Worm (Caenorhabditis elegans) whole organism, mixed stage, embryonic: ENCODE measurements around the gene dnj-15.

ENCODE experiments used
- hlh-1 ChIP-seq: fragments of 150-350 bp; optimal IDR thresholded peaks from 2 replicates; lab custom pipeline; 2014; ENCODE audit warnings: missing biosample characterization, missing genetic modification reagents, missing genetic modification characterization
- lsy-2 ChIP-seq: fragments of 150-350 bp; optimal IDR thresholded peaks from 2 replicates; lab custom pipeline; 2014; ENCODE audit warnings: missing biosample characterization, missing genetic modification characterization
- nhr-28 ChIP-seq: fragments of 150-350 bp; optimal IDR thresholded peaks from 2 replicates; lab custom pipeline; 2014; ENCODE audit warnings: missing biosample characterization, missing genetic modification characterization
- snpc-4 ChIP-seq: fragments of 150-350 bp; optimal IDR thresholded peaks from 2 replicates; lab custom pipeline; 2014; ENCODE audit warnings: missing biosample characterization, missing genetic modification characterization
- ztf-11 ChIP-seq: fragments of 150-350 bp; optimal IDR thresholded peaks from 2 replicates; lab custom pipeline; 2014; ENCODE audit warnings: missing biosample characterization, missing genetic modification characterization

DNA sequence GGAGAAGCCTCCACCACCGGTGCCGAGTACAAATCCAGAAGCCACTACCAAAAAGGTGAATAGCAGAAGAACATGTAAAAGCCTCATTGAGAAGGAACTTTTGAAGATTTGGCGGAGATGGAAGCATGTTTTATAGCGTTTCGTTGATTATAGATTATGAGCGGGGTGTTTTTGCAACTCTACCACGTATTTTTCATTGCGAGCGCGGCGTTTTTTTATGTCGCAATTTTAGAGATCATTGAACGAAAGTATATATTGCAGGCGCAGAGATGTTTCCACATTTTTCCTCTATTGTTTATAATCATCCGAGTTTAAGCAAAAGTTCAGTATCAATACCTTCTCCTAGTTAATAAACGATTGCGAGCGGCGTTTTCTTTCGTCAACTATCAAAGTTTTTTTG, 40.4 kb upstream of the dnj-15 start, which contains the start of gene F49F1.17:
- TF ChIP-seq snpc-4 (tag; lab: Kevin White, UChicago) (no peak), hlh-1 (tag; lab: Kevin White, UChicago) (no peak), ztf-11 (no peak), nhr-28 (no peak), lsy-2 (no peak)
